Worm (Caenorhabditis elegans) whole organism, L3 larva: ENCODE data around the gene ugt-15.
"Not testable (repeated sequence)": the region's sequence is repeated elsewhere in the genome, so short reads cannot be mapped to it uniquely, and the experiment has no call there.

ENCODE experiments used
- R02D3.7 ChIP-seq: fragments of 150-350 bp; optimal IDR thresholded peaks from 2 replicates; lab custom pipeline; 2014; ENCODE audit warnings: missing biosample characterization, missing genetic modification characterization
- ZK546.5 ChIP-seq: sonication (generic microtip); optimal IDR thresholded peaks from 2 replicates; lab custom pipeline; 2017; ENCODE audit warnings: missing biosample characterization, missing genetic modification characterization
- aly-2 ChIP-seq: fragments of 150-350 bp; optimal IDR thresholded peaks from 2 replicates; lab custom pipeline; 2014; ENCODE audit warnings: missing biosample characterization, missing genetic modification characterization
- ama-1 ChIP-seq: fragments of 150-350 bp; optimal IDR thresholded peaks from 2 replicates; lab custom pipeline; 2018
- ceh-16 ChIP-seq: sonication (generic microtip); optimal IDR thresholded peaks from 2 replicates; lab custom pipeline; 2017; ENCODE audit warnings: missing biosample characterization, missing genetic modification characterization
- ceh-82 ChIP-seq: fragments of 150-350 bp; optimal IDR thresholded peaks from 2 replicates; lab custom pipeline; 2014; ENCODE audit warnings: missing biosample characterization, missing genetic modification characterization
- ceh-9 ChIP-seq: sonication (generic microtip); optimal IDR thresholded peaks from 2 replicates; lab custom pipeline; 2018; ENCODE audit warnings: missing biosample characterization, missing genetic modification characterization
- daf-12 ChIP-seq: fragments of 150-350 bp; optimal IDR thresholded peaks from 2 replicates; lab custom pipeline; 2014; ENCODE audit warnings: missing biosample characterization, missing genetic modification reagents, missing genetic modification characterization
- elt-2 ChIP-seq: sonication (generic microtip); optimal IDR thresholded peaks from 2 replicates; lab custom pipeline; 2016; ENCODE audit warnings: missing genetic modification reagents, mild to moderate bottlenecking, missing genetic modification characterization, missing compliant biosample characterization
- elt-3 ChIP-seq, 3 experiments: fragments of 150-350 bp in 1 of 3; sonication (generic microtip) in 2 of 3; optimal IDR thresholded peaks; 2 replicates in 2 of 3; 4 replicates in 1 of 3; lab custom pipeline; 2014 to 2017; ENCODE audit warnings: missing biosample characterization in 3 of 3, missing genetic modification characterization in 3 of 3
- eor-1 ChIP-seq, 2 experiments: fragments of 150-350 bp; optimal IDR thresholded peaks; 2 replicates each; lab custom pipeline; 2014 to 2018; ENCODE audit warnings: missing biosample characterization in 2 of 2, missing genetic modification characterization in 2 of 2
- fkh-10 ChIP-seq: sonication (generic microtip); optimal IDR thresholded peaks from 2 replicates; lab custom pipeline; 2017; ENCODE audit warnings: missing biosample characterization, missing genetic modification reagents, missing genetic modification characterization
- fos-1 ChIP-seq: fragments of 150-350 bp; optimal IDR thresholded peaks from 2 replicates; lab custom pipeline; 2014; ENCODE audit warnings: missing biosample characterization, missing genetic modification characterization
- hmg-11 ChIP-seq: sonication (generic microtip); optimal IDR thresholded peaks from 2 replicates; lab custom pipeline; 2016; ENCODE audit warnings: missing genetic modification characterization, missing compliant biosample characterization
- jun-1 ChIP-seq: fragments of 150-350 bp; optimal IDR thresholded peaks from 2 replicates; lab custom pipeline; 2014; ENCODE audit warnings: missing biosample characterization, missing genetic modification reagents, missing genetic modification characterization
- lin-39 ChIP-seq: fragments of 150-350 bp; optimal IDR thresholded peaks from 2 replicates; lab custom pipeline; 2018; ENCODE audit warnings: missing biosample characterization, missing genetic modification reagents, missing genetic modification characterization
- lsy-12 ChIP-seq: sonication (generic microtip); optimal IDR thresholded peaks from 2 replicates; lab custom pipeline; 2016; ENCODE audit warnings: mild to moderate bottlenecking, missing genetic modification characterization, missing compliant biosample characterization
- mdl-1 ChIP-seq: fragments of 150-350 bp; optimal IDR thresholded peaks from 2 replicates; lab custom pipeline; 2014; ENCODE audit warnings: missing biosample characterization, missing genetic modification characterization
- nfya-1 ChIP-seq: sonication (generic microtip); optimal IDR thresholded peaks from 2 replicates; lab custom pipeline; 2017; ENCODE audit warnings: missing genetic modification characterization, mild to moderate bottlenecking, missing compliant biosample characterization, antibody characterized with exemption, moderate library complexity; ENCODE audit not compliant: insufficient read depth
- nhr-12 ChIP-seq: fragments of 150-350 bp; optimal IDR thresholded peaks from 2 replicates; lab custom pipeline; 2014; ENCODE audit warnings: missing biosample characterization, missing genetic modification characterization
- nhr-23 ChIP-seq: fragments of 150-350 bp; optimal IDR thresholded peaks from 2 replicates; lab custom pipeline; 2014; ENCODE audit warnings: missing biosample characterization, missing genetic modification reagents, missing genetic modification characterization
- nhr-237 ChIP-seq: fragments of 150-350 bp; optimal IDR thresholded peaks from 2 replicates; lab custom pipeline; 2014; ENCODE audit warnings: missing biosample characterization, missing genetic modification characterization
- nhr-25 ChIP-seq: sonication (generic microtip); optimal IDR thresholded peaks from 2 replicates; lab custom pipeline; 2017; ENCODE audit warnings: missing biosample characterization, missing genetic modification characterization
- nhr-28 ChIP-seq: fragments of 150-350 bp; optimal IDR thresholded peaks from 2 replicates; lab custom pipeline; 2014; ENCODE audit warnings: missing biosample characterization, missing genetic modification characterization
- nhr-43 ChIP-seq: sonication (generic microtip); optimal IDR thresholded peaks from 2 replicates; lab custom pipeline; 2016; ENCODE audit warnings: mild to moderate bottlenecking, missing genetic modification characterization, missing compliant biosample characterization; ENCODE audit not compliant: poor library complexity, severe bottlenecking
- nhr-67 ChIP-seq: fragments of 150-350 bp; optimal IDR thresholded peaks from 2 replicates; lab custom pipeline; 2014; ENCODE audit warnings: missing biosample characterization, missing genetic modification characterization
- nhr-76 ChIP-seq: fragments of 150-350 bp; sonication (generic microtip); optimal IDR thresholded peaks from 5 replicates; lab custom pipeline; 2014; ENCODE audit warnings: missing biosample characterization, missing genetic modification characterization
- nhr-77 ChIP-seq: fragments of 150-350 bp; optimal IDR thresholded peaks from 2 replicates; lab custom pipeline; 2014; ENCODE audit warnings: missing biosample characterization, missing genetic modification characterization
- pha-4 ChIP-seq: fragments of 150-350 bp; optimal IDR thresholded peaks from 2 replicates; lab custom pipeline; 2014; ENCODE audit warnings: missing biosample characterization, missing genetic modification reagents, missing genetic modification characterization
- pqm-1 ChIP-seq: fragments of 150-350 bp; optimal IDR thresholded peaks from 2 replicates; lab custom pipeline; 2017; ENCODE audit warnings: missing biosample characterization, missing genetic modification characterization, inconsistent platforms
- sea-2 ChIP-seq: fragments of 150-350 bp; sonication (generic microtip); optimal IDR thresholded peaks from 4 replicates; lab custom pipeline; 2014; ENCODE audit warnings: missing biosample characterization, missing genetic modification reagents, missing genetic modification characterization
- unc-39 ChIP-seq: sonication (generic microtip); optimal IDR thresholded peaks from 4 replicates; lab custom pipeline; 2017; ENCODE audit warnings: missing biosample characterization, missing genetic modification characterization
- unc-62 ChIP-seq: fragments of 150-350 bp; sonication (generic microtip); optimal IDR thresholded peaks from 4 replicates; lab custom pipeline; 2014; ENCODE audit warnings: missing biosample characterization, missing genetic modification reagents, missing genetic modification characterization
- ztf-11 ChIP-seq: fragments of 150-350 bp; optimal IDR thresholded peaks from 2 replicates; lab custom pipeline; 2014; ENCODE audit warnings: missing biosample characterization, missing genetic modification characterization
- ztf-4 ChIP-seq: fragments of 150-350 bp; optimal IDR thresholded peaks from 2 replicates; lab custom pipeline; 2014; ENCODE audit warnings: missing biosample characterization, missing genetic modification characterization

ugt-15 gene

ce11 chrV:12844748-12845147 lies 17.4 kb downstream of the ugt-15 start:
- TF ChIP-seq elt-3 (tag; optimal IDR thresholded peaks at IDR 0.05; lab: Kevin White, UChicago) = no peak
- no peak for TF ChIP-seq fkh-10 (GFP tag; lab: Kevin White, UChicago)
- no peak for TF ChIP-seq fos-1
- TF ChIP-seq pqm-1 = peak; percentile 56
- no peak for TF ChIP-seq unc-39 (tag; lab: Kevin White, UChicago)

- TF ChIP-seq nhr-12 = no peak
- TF ChIP-seq elt-2 (tag; lab: Kevin White, UChicago) = peak; percentile 35
- TF ChIP-seq, all 47 proteins: peak for 1
Observed at ce11 chrV:12845247-12845646, 17.9 kb downstream of the ugt-15 start, which contains the start of gene C44H9.6. TSS of gene C44H9.6 (minus strand) at chrV:12845347.

ce11 chrV:12849736-12850135 lies 22.4 kb downstream of the ugt-15 start, which contains the start of gene C44H9.5:
TSS of gene C44H9.5 (minus strand) at chrV:12849864.
- TF ChIP-seq pqm-1 = peak; percentile 66
- TF ChIP-seq elt-2 (tag; lab: Kevin White, UChicago) = peak; percentile 49
- TF ChIP-seq lin-39 (tag; lab: Kevin White, UChicago) = no peak

- TF ChIP-seq ZK546.5 (tag; lab: Kevin White, UChicago) (no peak), nhr-77 (no peak), jun-1 (tag; lab: Kevin White, UChicago) (peak; percentile 13), ztf-4 (no peak), ceh-16 (tag; lab: Kevin White, UChicago) (no peak), elt-2 (tag; lab: Kevin White, UChicago) (peak; percentile 58), pqm-1 (peak; percentile 69), eor-1 (tag; optimal IDR thresholded peaks at IDR 0.05; lab: Kevin White, UChicago) (no peak), unc-62 (no peak)
- TF ChIP-seq, all 47 proteins: peak for 3
Observed at ce11 chrV:12852355-12852754, 25.0 kb downstream of the ugt-15 start.

ce11 chrV:12854766-12855165 lies 27.4 kb downstream of the ugt-15 start, which contains the start of gene C44H9.7:
TSS of gene C44H9.7 (minus strand) at chrV:12854866.
- TF ChIP-seq daf-12 (tag; lab: Kevin White, UChicago) (no peak), elt-2 (tag; lab: Kevin White, UChicago) (peak; percentile 7)

ce11 chrV:12859144-12859543 lies 31.8 kb downstream of the ugt-15 start, which contains the start of gene anp-1:
TSS of gene anp-1 (plus strand) at chrV:12859444.
- TF ChIP-seq aly-2 (tag; lab: Kevin White, UChicago) (no peak), lsy-12 (no peak)

- TF ChIP-seq fkh-10 (GFP tag; lab: Kevin White, UChicago); nhr-67 (tag; lab: Kevin White, UChicago); nhr-28 (tag; lab: Kevin White, UChicago): not testable (repeated sequence)
Observed at ce11 chrV:12865615-12866014, 38.3 kb downstream of the ugt-15 start, which contains the start of gene T07F10.5. TSS of gene T07F10.5 (plus strand) at chrV:12865915.

- TF ChIP-seq ztf-4 (no peak), pha-4 (peak; percentile 49), ZK546.5 (tag; lab: Kevin White, UChicago) (no peak), elt-3 (tag; optimal IDR thresholded peaks at IDR 0.05; lab: Kevin White, UChicago) (no peak)
Observed at ce11 chrV:12867997-12868396, 40.7 kb downstream of the ugt-15 start, which contains the start of gene nspg-1. TSS of gene nspg-1 (minus strand) at chrV:12868097.

ce11 chrV:12869948-12870347 lies 42.6 kb downstream of the ugt-15 start, which contains the start of gene T07F10.3:
TSS of gene T07F10.3 (minus strand) at chrV:12870045.
- peak; percentile 74 for TF ChIP-seq R02D3.7 (tag; lab: Kevin White, UChicago)
- TF ChIP-seq nhr-25 (tag; lab: Kevin White, UChicago) = peak; percentile 74
- no peak for TF ChIP-seq sea-2 (GFP tag; lab: Kevin White, UChicago)
- peak; percentile 94 for TF ChIP-seq nhr-23
- no peak for TF ChIP-seq elt-3 (tag; optimal IDR thresholded peaks at IDR 0.05; lab: Kevin White, UChicago)
- TF ChIP-seq nfya-1 (tag; lab: Kevin White, UChicago) = peak; percentile 85
- TF ChIP-seq jun-1 (tag; lab: Kevin White, UChicago) = peak; percentile 22
- peak; percentile 66 for TF ChIP-seq hmg-11 (tag; lab: Kevin White, UChicago)
- TF ChIP-seq mdl-1 (tag; lab: Kevin White, UChicago) = no peak
- TF ChIP-seq ceh-9 (tag; lab: Kevin White, UChicago) = no peak
- no peak for TF ChIP-seq ztf-4
- peak; percentile 97 for TF ChIP-seq nhr-43
- TF ChIP-seq pqm-1 = peak; percentile 57
- TF ChIP-seq lsy-12 = peak; percentile 89
- peak; percentile 60 for TF ChIP-seq ceh-82 (tag; lab: Kevin White, UChicago)
- TF ChIP-seq unc-62 = no peak
- TF ChIP-seq nhr-28 (tag; lab: Kevin White, UChicago) = no peak
- no peak for TF ChIP-seq ama-1 (lab: Kevin White, UChicago)
- TF ChIP-seq nhr-76 (tag; lab: Kevin White, UChicago) = no peak
- no peak for TF ChIP-seq fos-1
- no peak for TF ChIP-seq daf-12 (tag; lab: Kevin White, UChicago)
- no peak for TF ChIP-seq nhr-237
- no peak for TF ChIP-seq ZK546.5 (tag; lab: Kevin White, UChicago)
- no peak for TF ChIP-seq ztf-11 (tag; lab: Kevin White, UChicago)
